Worm (Caenorhabditis elegans): ENCODE measurements around the gene H20E11.3.

The H20E11.3 gene

DNA sequence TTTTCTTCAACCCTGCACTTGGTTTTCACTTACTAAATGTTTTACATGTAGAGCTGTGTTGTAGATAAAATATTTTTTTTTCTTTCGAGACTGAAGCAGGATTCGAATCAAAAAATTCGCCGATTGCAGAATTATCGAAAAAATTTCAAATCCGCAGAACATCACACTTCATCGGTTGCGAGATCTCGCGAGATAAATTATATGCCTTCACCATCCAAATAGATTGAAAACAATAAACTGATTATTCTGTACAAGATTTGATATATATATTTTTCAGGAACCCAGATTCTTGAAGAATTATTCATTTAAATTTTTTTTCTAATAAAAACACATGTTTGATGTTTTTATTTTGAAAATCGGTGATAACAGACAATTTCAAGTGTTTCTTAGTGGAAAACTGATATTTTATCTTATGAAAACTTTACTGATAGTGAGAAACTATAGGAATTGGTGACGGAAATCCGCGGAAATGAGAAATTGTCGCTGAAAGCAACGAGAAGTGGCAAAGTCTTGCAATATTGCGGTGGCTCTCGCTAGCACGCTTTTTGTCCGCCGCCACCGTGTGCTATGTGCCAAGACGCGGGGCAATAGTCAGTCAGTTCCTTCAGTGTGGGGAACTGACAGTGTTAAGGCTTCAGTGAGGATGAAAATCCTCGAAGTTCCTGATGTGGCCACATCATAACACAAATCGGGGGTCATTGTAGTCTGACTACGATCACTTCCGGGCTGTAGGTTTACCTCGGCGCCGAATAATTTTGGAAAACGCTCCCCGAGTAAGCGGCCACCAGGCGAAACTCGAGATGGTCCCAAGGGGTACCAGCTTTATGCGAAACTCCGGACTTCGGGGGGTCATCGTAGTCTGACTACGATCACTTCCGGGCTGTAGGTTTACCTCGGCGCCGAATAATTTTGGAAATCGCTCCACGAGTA is 32.0 kb upstream of the H20E11.3 start:
- TF ChIP-seq nhr-237 (tag; optimal IDR thresholded peaks at IDR 0.05) (no peak), nhr-11 (tag; optimal IDR thresholded peaks at IDR 0.05) (no peak), nhr-76 (tag; optimal IDR thresholded peaks at IDR 0.05) (no peak), egl-5 (tag; optimal IDR thresholded peaks at IDR 0.05) (no peak), nhr-43 (tag; optimal IDR thresholded peaks at IDR 0.05; ENCODE audit: poor library complexity, severe bottlenecking) (peak; percentile 31), ceh-9 (tag; optimal IDR thresholded peaks at IDR 0.05) (no peak), ZK546.5 (tag; optimal IDR thresholded peaks at IDR 0.05) (no peak), elt-2 (tag; optimal IDR thresholded peaks at IDR 0.05) (peak; percentile 15), R02D3.7 (tag; optimal IDR thresholded peaks at IDR 0.05) (no peak), nhr-25 (tag; optimal IDR thresholded peaks at IDR 0.05) (no peak), nhr-77 (tag; optimal IDR thresholded peaks at IDR 0.05) (peak; percentile 8), lin-39 (tag; optimal IDR thresholded peaks at IDR 0.05) (no peak), jun-1 (tag; optimal IDR thresholded peaks at IDR 0.05) (peak; percentile 16), snpc-4 (tag; optimal IDR thresholded peaks at IDR 0.05) (peak; percentile 33)

DNA sequence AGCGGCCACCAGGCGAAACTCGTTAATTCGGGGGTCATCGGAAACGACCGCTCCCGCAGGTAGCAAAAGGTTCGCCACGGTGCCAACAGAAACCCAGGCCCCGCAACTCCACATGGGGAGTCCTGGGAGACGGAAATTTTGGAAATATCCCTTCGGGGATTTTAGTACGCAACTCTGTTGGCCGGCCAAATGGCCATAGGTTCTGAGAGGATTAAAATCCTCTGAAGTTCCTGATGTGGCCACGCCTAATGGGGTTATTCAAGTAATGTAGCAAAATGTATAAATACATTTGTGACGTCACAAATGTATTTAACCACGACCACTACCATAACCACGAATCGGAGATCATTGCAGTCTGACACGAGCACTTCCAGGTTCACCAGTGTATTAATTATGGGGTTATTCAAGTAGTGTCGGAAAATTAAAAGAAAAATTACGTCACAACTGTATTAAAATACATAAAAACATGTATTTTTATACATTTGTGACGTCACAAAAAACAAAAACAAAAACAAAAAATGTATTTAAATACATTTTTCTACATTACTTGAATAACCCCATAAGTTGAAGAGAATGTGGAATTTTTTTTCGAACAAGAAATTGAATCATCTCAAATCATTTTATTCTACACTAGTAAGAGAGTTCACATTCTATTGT is 31.2 kb upstream of the H20E11.3 start:
- TF ChIP-seq nhr-237 (tag; optimal IDR thresholded peaks at IDR 0.05) (no peak), elt-1 (tag; optimal IDR thresholded peaks at IDR 0.05) (no peak), unc-62 (GFP tag; optimal IDR thresholded peaks at IDR 0.05) (no peak), hmg-11 (tag; optimal IDR thresholded peaks at IDR 0.05) (no peak), mml-1 (tag; optimal IDR thresholded peaks at IDR 0.05) (no peak), fos-1 (tag; optimal IDR thresholded peaks at IDR 0.05) (no peak), nhr-43 (tag; optimal IDR thresholded peaks at IDR 0.05; ENCODE audit: poor library complexity, severe bottlenecking) (no peak)

- TF ChIP-seq fos-1 (tag; optimal IDR thresholded peaks at IDR 0.05), result no peak
- no peak for TF ChIP-seq pqm-1 (tag; optimal IDR thresholded peaks at IDR 0.05)
- TF ChIP-seq sea-2 (GFP tag; optimal IDR thresholded peaks at IDR 0.05), result no peak
- no peak for TF ChIP-seq nhr-11 (tag; optimal IDR thresholded peaks at IDR 0.05)
- TF ChIP-seq nhr-76 (tag; optimal IDR thresholded peaks at IDR 0.05), result no peak
- no peak for TF ChIP-seq snpc-4 (tag; optimal IDR thresholded peaks at IDR 0.05)
- no peak for TF ChIP-seq hmg-11 (tag; optimal IDR thresholded peaks at IDR 0.05)
- no peak for TF ChIP-seq mdl-1 (tag; optimal IDR thresholded peaks at IDR 0.05)
- no peak for TF ChIP-seq nfya-1 (tag; optimal IDR thresholded peaks at IDR 0.05; ENCODE audit: insufficient read depth)
- TF ChIP-seq elt-1 (tag; optimal IDR thresholded peaks at IDR 0.05), result no peak
- TF ChIP-seq nhr-23 (tag; optimal IDR thresholded peaks at IDR 0.05), result no peak
- TF ChIP-seq R02D3.7 (tag; optimal IDR thresholded peaks at IDR 0.05), result no peak
Measured at ce11 chrIV:6795529-6795928, 29.1 kb upstream of the H20E11.3 start, which contains the start of the genes C17H12.3 and C17H12.12. C17H12.3 (minus strand) TSS chrIV:6795629. C17H12.12 (plus strand) TSS chrIV:6795924.

DNA sequence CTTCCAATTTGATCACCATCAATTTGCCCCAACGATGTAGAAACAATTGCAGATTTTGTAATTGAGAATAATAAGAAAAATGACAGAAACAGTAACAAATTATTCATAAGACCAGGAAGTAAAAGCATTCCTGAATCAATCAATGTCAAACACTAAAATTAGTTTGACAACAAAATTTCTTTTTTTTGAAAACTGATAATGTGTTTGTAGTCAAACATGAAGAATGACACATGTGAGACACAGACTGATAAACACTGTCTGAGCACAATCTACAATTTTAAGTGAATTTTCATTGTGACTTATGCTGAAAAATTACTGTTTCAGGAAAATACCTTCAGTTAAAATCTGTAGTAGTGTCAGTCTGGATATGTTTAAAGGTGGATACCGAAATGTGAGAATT is 22.5 kb upstream of the H20E11.3 start, which contains the start of the genes cest-4 and C17H12.11:
Gene cest-4 (minus strand): TSS at position 206 of the 400 bp plus-strand sequence.
Gene C17H12.11 (plus strand): TSS at position 256 of the 400 bp plus-strand sequence.
- TF ChIP-seq snpc-4 (tag; optimal IDR thresholded peaks at IDR 0.05) (no peak), jun-1 (tag; optimal IDR thresholded peaks at IDR 0.05) (no peak), tbx-2 (tag; optimal IDR thresholded peaks at IDR 0.05) (no peak), lin-39 (tag; optimal IDR thresholded peaks at IDR 0.05) (no peak), elt-2 (tag; optimal IDR thresholded peaks at IDR 0.05) (peak; percentile 79), skn-1 (tag; optimal IDR thresholded peaks at IDR 0.05) (no peak), hmg-11 (tag; optimal IDR thresholded peaks at IDR 0.05) (no peak), pqm-1 (tag; optimal IDR thresholded peaks at IDR 0.05) (peak; percentile 91), nhr-23 (tag; optimal IDR thresholded peaks at IDR 0.05) (no peak)

- no peak for TF ChIP-seq nhr-23 (tag; optimal IDR thresholded peaks at IDR 0.05)
- TF ChIP-seq ztf-11 (tag; optimal IDR thresholded peaks at IDR 0.05), result no peak
- TF ChIP-seq nhr-237 (tag; optimal IDR thresholded peaks at IDR 0.05), result no peak
- TF ChIP-seq aly-2 (tag; optimal IDR thresholded peaks at IDR 0.05), result no peak
- no peak for TF ChIP-seq nhr-28 (tag; optimal IDR thresholded peaks at IDR 0.05)
- TF ChIP-seq sea-2 (GFP tag; optimal IDR thresholded peaks at IDR 0.05), result no peak
- no peak for TF ChIP-seq elt-2 (tag; optimal IDR thresholded peaks at IDR 0.05)
- TF ChIP-seq tbx-2 (tag; optimal IDR thresholded peaks at IDR 0.05), result no peak
- TF ChIP-seq ceh-16 (tag; optimal IDR thresholded peaks at IDR 0.05), result no peak
- no peak for TF ChIP-seq nhr-77 (tag; optimal IDR thresholded peaks at IDR 0.05)
- TF ChIP-seq daf-12 (tag; optimal IDR thresholded peaks at IDR 0.05), result no peak
- no peak for TF ChIP-seq lin-39 (tag; optimal IDR thresholded peaks at IDR 0.05)
- TF ChIP-seq nfya-1 (tag; optimal IDR thresholded peaks at IDR 0.05; ENCODE audit: insufficient read depth), result no peak
- TF ChIP-seq elt-3 (tag; optimal IDR thresholded peaks at IDR 0.05), result no peak
- TF ChIP-seq jun-1 (tag; optimal IDR thresholded peaks at IDR 0.05), result no peak
- no peak for TF ChIP-seq elt-1 (tag; optimal IDR thresholded peaks at IDR 0.05)
- TF ChIP-seq ama-1 (optimal IDR thresholded peaks at IDR 0.05), result no peak
- TF ChIP-seq R02D3.7 (tag; optimal IDR thresholded peaks at IDR 0.05), result no peak
- TF ChIP-seq unc-39 (tag; optimal IDR thresholded peaks at IDR 0.05), result no peak
- TF ChIP-seq lin-15B (tag; optimal IDR thresholded peaks at IDR 0.05), result no peak
Measured at ce11 chrIV:6803294-6803693, 21.3 kb upstream of the H20E11.3 start.
